ENCODE assay signal across 2 fruit fly cellular contexts in the genomic region with DNA sequence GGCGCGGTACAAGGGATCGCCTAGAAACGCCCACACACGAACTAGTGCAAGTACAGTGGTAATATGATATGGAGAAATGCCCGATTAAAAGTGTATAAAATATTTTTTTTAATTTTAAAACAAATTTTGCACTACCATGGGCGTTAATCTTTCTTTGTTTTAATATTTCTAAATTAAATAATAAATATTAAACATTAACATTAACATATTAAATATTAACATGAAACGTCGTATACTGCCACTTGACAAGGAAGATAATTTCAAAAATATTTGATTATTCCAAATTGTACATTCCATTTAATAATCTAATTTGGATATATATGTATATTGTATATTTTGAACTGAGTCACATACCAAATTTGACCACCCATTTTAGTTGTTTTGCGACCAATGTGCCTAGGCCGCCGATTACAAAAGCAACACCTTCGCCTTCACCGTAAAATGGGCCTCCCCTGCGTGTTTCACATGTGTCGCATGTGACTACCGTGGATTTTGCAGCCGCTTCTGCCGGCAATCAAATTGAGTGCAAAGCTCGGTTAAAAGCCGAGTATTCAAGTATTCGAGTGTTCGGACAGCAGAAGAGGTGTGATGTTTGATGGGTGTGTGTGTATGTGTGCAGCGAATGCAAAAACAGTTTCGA.
TF ChIP-seq lines count a peak whose summit lies in the region.

No protein-coding gene starts in this region.

TF ChIP-seq in whole organism, embryonic, 481 proteins besides CTCF, POLR2A, EP300 and RAD21 (continued from another document and continues in another):
- peak; percentile 10 for TF ChIP-seq ATbp (GFP tag; optimal IDR thresholded peaks at IDR 0.05; lab: Kevin White, UChicago)
- no peak for TF ChIP-seq trh (GFP tag; optimal IDR thresholded peaks at IDR 0.05; lab: Kevin White, UChicago)
- TF ChIP-seq CG3838 (GFP tag; optimal IDR thresholded peaks at IDR 0.05; lab: Kevin White, UChicago): no peak
- no peak for TF ChIP-seq CG2712 (tag; optimal IDR thresholded peaks at IDR 0.05; lab: Kevin White, UChicago)
- TF ChIP-seq dmrt11E (tag; optimal IDR thresholded peaks at IDR 0.05; lab: Kevin White, UChicago): peak; percentile 54
- TF ChIP-seq az2 (GFP tag; optimal IDR thresholded peaks at IDR 0.05; lab: Kevin White, UChicago): peak; percentile 19
- 0 out of 3 replicates have a peak, but pooled peaks have one; percentile 10 for TF ChIP-seq so (GFP tag; IDR thresholded peaks at IDR 0.05; lab: Robert Waterston, UW)
- TF ChIP-seq CG3847 (GFP tag; IDR thresholded peaks at IDR 0.05; lab: Robert Waterston, UW): no peak
- TF ChIP-seq CG3995 (GFP tag; optimal IDR thresholded peaks at IDR 0.05; lab: Kevin White, UChicago): no peak
- TF ChIP-seq vnd (GFP tag; IDR thresholded peaks at IDR 0.05; lab: Robert Waterston, UW; ENCODE audit: partially characterized antibody): no peak
- TF ChIP-seq Ptx1 (GFP tag; IDR thresholded peaks at IDR 0.05; lab: Robert Waterston, UW): peak; percentile 41; the same call in 1 of the 2 replicates
- TF ChIP-seq CG9437 (GFP tag; optimal IDR thresholded peaks at IDR 0.05; lab: Kevin White, UChicago): peak; percentile 30
- TF ChIP-seq CG17359 (tag; optimal IDR thresholded peaks at IDR 0.05; lab: Kevin White, UChicago): peak; percentile 46
- TF ChIP-seq ap (GFP tag; IDR thresholded peaks at IDR 0.05; lab: Robert Waterston, UW): no peak
- TF ChIP-seq CG12744 (GFP tag; optimal IDR thresholded peaks at IDR 0.05; lab: Kevin White, UChicago): no peak
- TF ChIP-seq CG8924 (tag; optimal IDR thresholded peaks at IDR 0.05; lab: Kevin White, UChicago): peak; percentile 50
- peak; percentile 59 for TF ChIP-seq sens (GFP tag; lab: Kevin White, UChicago)
- no peak for TF ChIP-seq CG4854 (GFP tag; optimal IDR thresholded peaks at IDR 0.05; lab: Kevin White, UChicago)
- TF ChIP-seq zen2 (GFP tag; IDR thresholded peaks at IDR 0.05; lab: Robert Waterston, UW; ENCODE audit: partially characterized antibody): no peak
- no peak for TF ChIP-seq mld (GFP tag; IDR thresholded peaks at IDR 0.05; lab: Robert Waterston, UW; ENCODE audit: partially characterized antibody)
- TF ChIP-seq CG17385 (GFP tag; optimal IDR thresholded peaks at IDR 0.05; lab: Kevin White, UChicago): peak; percentile 9
- no peak for TF ChIP-seq CG12155 (GFP tag; optimal IDR thresholded peaks at IDR 0.05; lab: Kevin White, UChicago)
- TF ChIP-seq unpg (GFP tag; optimal IDR thresholded peaks at IDR 0.05; lab: Kevin White, UChicago): peak; percentile 64
- no peak for TF ChIP-seq fd3F (GFP tag; optimal IDR thresholded peaks at IDR 0.05; lab: Kevin White, UChicago)
- peak; percentile 12 for TF ChIP-seq trem (tag; optimal IDR thresholded peaks at IDR 0.05; lab: Kevin White, UChicago)
- peak; percentile 41 for TF ChIP-seq CG30403 (GFP tag; optimal IDR thresholded peaks at IDR 0.05; lab: Kevin White, UChicago)
- no peak for TF ChIP-seq ranshi (GFP tag; IDR thresholded peaks at IDR 0.05; lab: Robert Waterston, UW)
- no peak for TF ChIP-seq pros (GFP tag; optimal IDR thresholded peaks at IDR 0.05; lab: Kevin White, UChicago)
- no peak for TF ChIP-seq Sry-δ (GFP tag; optimal IDR thresholded peaks at IDR 0.05; lab: Kevin White, UChicago)
- no peak for TF ChIP-seq CG7271 (tag; optimal IDR thresholded peaks at IDR 0.05; lab: Kevin White, UChicago)
- no peak for TF ChIP-seq prd (optimal IDR thresholded peaks at IDR 0.05; lab: Kevin White, UChicago)
- peak; percentile 52; the same call in 2 of the 3 replicates for TF ChIP-seq prd (GFP tag; IDR thresholded peaks at IDR 0.05; lab: Robert Waterston, UW)
- TF ChIP-seq CG6689 (GFP tag; IDR thresholded peaks at IDR 0.05; lab: Robert Waterston, UW): peak; percentile 36
- TF ChIP-seq CG6254 (GFP tag; optimal IDR thresholded peaks at IDR 0.05; lab: Kevin White, UChicago): peak; percentile 13
- TF ChIP-seq cato (GFP tag; optimal IDR thresholded peaks at IDR 0.05; lab: Kevin White, UChicago; ENCODE audit: borderline replicate concordance): no peak
- no peak for TF ChIP-seq hb (GFP tag; IDR thresholded peaks at IDR 0.05; lab: Robert Waterston, UW; ENCODE audit: partially characterized antibody)
- peak; percentile 45; the same call in 1 of the 2 replicates for TF ChIP-seq CG17328 (GFP tag; IDR thresholded peaks at IDR 0.05; lab: Robert Waterston, UW)
- peak; percentile 69 for TF ChIP-seq CG10979 (tag; optimal IDR thresholded peaks at IDR 0.05; lab: Kevin White, UChicago)
- no peak for TF ChIP-seq CG7372 (GFP tag; IDR thresholded peaks at IDR 0.05; lab: Robert Waterston, UW)
- no peak for TF ChIP-seq tx (GFP tag; optimal IDR thresholded peaks at IDR 0.05; lab: Kevin White, UChicago)
- TF ChIP-seq bbx (GFP tag; IDR thresholded peaks at IDR 0.05; lab: Robert Waterston, UW; ENCODE audit: partially characterized antibody): no peak
- 0 out of 2 replicates have a peak, but pooled peaks have one; percentile 5 for TF ChIP-seq Ada2b (GFP tag; IDR thresholded peaks at IDR 0.05; lab: Robert Waterston, UW)
- peak; percentile 62; the same call in 2 of the 3 replicates for TF ChIP-seq CG11695 (GFP tag; IDR thresholded peaks at IDR 0.05; lab: Robert Waterston, UW)
- TF ChIP-seq Hr3 (GFP tag; optimal IDR thresholded peaks at IDR 0.05; lab: Kevin White, UChicago): peak; percentile 38
- peak; percentile 17 for TF ChIP-seq CG12659 (GFP tag; optimal IDR thresholded peaks at IDR 0.05; lab: Kevin White, UChicago)
- peak; percentile 43; the same call in 1 of the 3 replicates for TF ChIP-seq CG11093 (GFP tag; IDR thresholded peaks at IDR 0.05; lab: Robert Waterston, UW)
- no peak for TF ChIP-seq hth (optimal IDR thresholded peaks at IDR 0.05; lab: Kevin White, UChicago)
- TF ChIP-seq gt (GFP tag; IDR thresholded peaks at IDR 0.05; lab: Robert Waterston, UW): no peak
- TF ChIP-seq CG14710 (tag; optimal IDR thresholded peaks at IDR 0.05; lab: Kevin White, UChicago): peak; percentile 56
- no peak for TF ChIP-seq NfI (GFP tag; optimal IDR thresholded peaks at IDR 0.05; lab: Kevin White, UChicago)
- peak; percentile 54 for TF ChIP-seq CoRest (tag; optimal IDR thresholded peaks at IDR 0.05; lab: Kevin White, UChicago)
- TF ChIP-seq Hr51 (GFP tag; optimal IDR thresholded peaks at IDR 0.05; lab: Kevin White, UChicago): peak in 1 of 2 experiments; percentile 67
- TF ChIP-seq Sox102F (GFP tag; optimal IDR thresholded peaks at IDR 0.05; lab: Kevin White, UChicago): peak; percentile 72
- no peak for TF ChIP-seq D (optimal IDR thresholded peaks at IDR 0.05; lab: Kevin White, UChicago)
- TF ChIP-seq D (GFP tag; optimal IDR thresholded peaks at IDR 0.05; lab: Kevin White, UChicago): peak; percentile 37
- no peak for TF ChIP-seq CG11696 (GFP tag; IDR thresholded peaks at IDR 0.05; lab: Robert Waterston, UW)
- no peak for TF ChIP-seq onecut (GFP tag; IDR thresholded peaks at IDR 0.05; lab: Robert Waterston, UW)
- TF ChIP-seq run (tag; optimal IDR thresholded peaks at IDR 0.05; lab: Kevin White, UChicago): peak; percentile 25
- peak; percentile 9 for TF ChIP-seq CG9817 (tag; optimal IDR thresholded peaks at IDR 0.05; lab: Kevin White, UChicago)
- no peak for TF ChIP-seq Taf1 (GFP tag; IDR thresholded peaks at IDR 0.05; lab: Robert Waterston, UW)
- peak; percentile 67 for TF ChIP-seq CG31441 (GFP tag; IDR thresholded peaks at IDR 0.05; lab: Robert Waterston, UW)

TF ChIP-seq in whole organism, prepupa, 60 proteins besides CTCF, POLR2A, EP300 and RAD21 (continued from another document):
- peak in 1 of 2 experiments; percentile 57 for TF ChIP-seq salr (GFP tag; optimal IDR thresholded peaks at IDR 0.05; lab: Kevin White, UChicago)
- peak; percentile 54 for TF ChIP-seq CG3032 (tag; optimal IDR thresholded peaks at IDR 0.05; lab: Kevin White, UChicago)
- TF ChIP-seq Hr38 (GFP tag; optimal IDR thresholded peaks at IDR 0.05; lab: Kevin White, UChicago): no peak
- no peak for TF ChIP-seq CG31627 (GFP tag; optimal IDR thresholded peaks at IDR 0.05; lab: Kevin White, UChicago)
- TF ChIP-seq CG6792 (GFP tag; optimal IDR thresholded peaks at IDR 0.05; lab: Kevin White, UChicago): peak; percentile 29
- TF ChIP-seq CG16779 (tag; optimal IDR thresholded peaks at IDR 0.05; lab: Kevin White, UChicago): peak; percentile 2
- peak; percentile 4 for TF ChIP-seq Hr4 (GFP tag; optimal IDR thresholded peaks at IDR 0.05; lab: Kevin White, UChicago)
- TF ChIP-seq Sox14 (GFP tag; optimal IDR thresholded peaks at IDR 0.05; lab: Kevin White, UChicago): no peak
- TF ChIP-seq Sox102F (GFP tag; optimal IDR thresholded peaks at IDR 0.05; lab: Kevin White, UChicago): no peak
- TF ChIP-seq CG8632 (GFP tag; optimal IDR thresholded peaks at IDR 0.05; lab: Kevin White, UChicago): peak; percentile 6
- peak; percentile 31 for TF ChIP-seq acj6 (GFP tag; optimal IDR thresholded peaks at IDR 0.05; lab: Kevin White, UChicago)
- TF ChIP-seq CG8319 (GFP tag; optimal IDR thresholded peaks at IDR 0.05; lab: Kevin White, UChicago): no peak
- no peak for TF ChIP-seq CG7368 (GFP tag; optimal IDR thresholded peaks at IDR 0.05; lab: Kevin White, UChicago)
- TF ChIP-seq CG9139 (GFP tag; optimal IDR thresholded peaks at IDR 0.05; lab: Kevin White, UChicago): no peak
- TF ChIP-seq net (GFP tag; optimal IDR thresholded peaks at IDR 0.05; lab: Kevin White, UChicago): peak; percentile 35
- peak; percentile 18 for TF ChIP-seq dsx (GFP tag; optimal IDR thresholded peaks at IDR 0.05; lab: Kevin White, UChicago; ENCODE audit: poor library complexity, severe bottlenecking)
- peak; percentile 73 for TF ChIP-seq CG32006 (GFP tag; optimal IDR thresholded peaks at IDR 0.05; lab: Kevin White, UChicago)
- no peak for TF ChIP-seq Hr39 (GFP tag; optimal IDR thresholded peaks at IDR 0.05; lab: Kevin White, UChicago)
- TF ChIP-seq CG11294 (GFP tag; IDR thresholded peaks at IDR 0.05; lab: Robert Waterston, UW): no peak
- peak; percentile 44 for TF ChIP-seq CG6276 (GFP tag; optimal IDR thresholded peaks at IDR 0.05; lab: Kevin White, UChicago)
- peak; percentile 26 for TF ChIP-seq spab (GFP tag; optimal IDR thresholded peaks at IDR 0.05; lab: Kevin White, UChicago)
- no peak for TF ChIP-seq Met (GFP tag; optimal IDR thresholded peaks at IDR 0.05; lab: Kevin White, UChicago)
- peak; percentile 70 for TF ChIP-seq CG8119 (GFP tag; IDR thresholded peaks at IDR 0.05; lab: Robert Waterston, UW)
- peak; percentile 17 for TF ChIP-seq dac (GFP tag; optimal IDR thresholded peaks at IDR 0.05; lab: Kevin White, UChicago)
- no peak for TF ChIP-seq vri (GFP tag; optimal IDR thresholded peaks at IDR 0.05; lab: Kevin White, UChicago)
